Fruit fly (Drosophila melanogaster): Measurements from ENCODE around the gene DIP-epsilon.

Gene DIP-epsilon

DNA sequence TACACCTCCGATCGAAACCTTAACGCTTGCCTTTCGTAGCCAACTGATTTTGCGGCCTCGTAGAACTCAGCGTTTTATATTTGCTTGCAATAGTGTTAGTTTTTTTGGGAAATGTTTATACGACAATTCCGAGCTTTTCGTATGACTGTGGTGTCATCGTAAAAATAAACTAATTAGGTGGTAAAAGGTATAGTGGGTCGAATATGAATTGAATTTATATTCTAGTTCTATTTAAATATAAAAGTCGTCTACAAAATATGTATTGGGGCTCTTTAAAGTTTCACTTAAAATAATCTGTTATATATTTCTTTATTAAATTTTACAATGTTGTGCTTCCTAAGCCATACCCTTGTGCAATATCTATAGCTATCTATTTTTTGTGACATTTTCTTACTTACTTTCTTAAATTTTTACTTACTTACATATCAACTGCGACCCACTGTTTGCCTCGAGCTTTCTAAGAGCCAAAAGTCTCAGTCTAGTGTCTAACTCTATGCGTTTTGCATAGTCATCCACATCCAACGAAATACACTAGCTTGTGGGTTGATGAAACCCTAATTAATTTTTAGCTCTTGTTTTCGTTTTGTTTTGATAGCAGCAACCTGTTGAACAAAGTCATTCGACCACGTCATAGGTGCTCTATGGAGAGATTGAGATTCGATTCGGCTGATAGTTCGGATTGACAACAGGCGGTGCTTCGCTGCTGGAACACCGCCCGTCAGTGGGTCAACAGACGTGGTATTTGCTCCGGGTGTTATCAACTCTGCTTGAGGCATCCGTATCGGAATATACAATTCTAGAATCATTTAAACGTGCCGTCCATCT, 59.9 kb downstream of the DIP-epsilon start, which contains the start of gene CG9498 (continued):
- TF ChIP-seq Gug (GFP tag; IDR thresholded peaks at IDR 0.05): peak; percentile 44; the same call in 1 of the 4 replicates
- TF ChIP-seq CG8944 (GFP tag; optimal IDR thresholded peaks at IDR 0.05): no peak
- TF ChIP-seq oc (tag; optimal IDR thresholded peaks at IDR 0.05): peak; percentile 24
- TF ChIP-seq schlank (tag; optimal IDR thresholded peaks at IDR 0.05): peak; percentile 60
- TF ChIP-seq toy (GFP tag; IDR thresholded peaks at IDR 0.05): peak; percentile 83
- peak; percentile 4 for TF ChIP-seq CG10462 (GFP tag; optimal IDR thresholded peaks at IDR 0.05)
- TF ChIP-seq Lim3 (GFP tag; IDR thresholded peaks at IDR 0.05): no peak; the same call in 1 of the 2 replicates
- 0 out of 2 replicates have a peak, but pooled peaks have one; percentile 13 for TF ChIP-seq onecut (GFP tag; IDR thresholded peaks at IDR 0.05)
- TF ChIP-seq Dref (GFP tag; IDR thresholded peaks at IDR 0.05): no peak
- peak; percentile 55; the same call in 2 of the 3 replicates for TF ChIP-seq croc (GFP tag; conservative IDR thresholded peaks at IDR 0.05)
- no peak for TF ChIP-seq CG3065 (GFP tag; optimal IDR thresholded peaks at IDR 0.05)
- no peak for TF ChIP-seq CG3838 (GFP tag; optimal IDR thresholded peaks at IDR 0.05)
- no peak for TF ChIP-seq gro (GFP tag; optimal IDR thresholded peaks at IDR 0.05)
- TF ChIP-seq Drgx (GFP tag; IDR thresholded peaks at IDR 0.05): no peak
- no peak for TF ChIP-seq crol (GFP tag; IDR thresholded peaks at IDR 0.05)
- no peak for TF ChIP-seq CG2202 (tag; optimal IDR thresholded peaks at IDR 0.05)
- TF ChIP-seq psq (GFP tag; optimal IDR thresholded peaks at IDR 0.05): no peak
- TF ChIP-seq Dip2 (GFP tag; IDR thresholded peaks at IDR 0.05): no peak
- no peak for TF ChIP-seq Mes4 (GFP tag; optimal IDR thresholded peaks at IDR 0.05)
- TF ChIP-seq trh (GFP tag; optimal IDR thresholded peaks at IDR 0.05): no peak
- peak; percentile 72 for TF ChIP-seq lmd (GFP tag; IDR thresholded peaks at IDR 0.05)
- no peak for TF ChIP-seq yki (optimal IDR thresholded peaks at IDR 0.05)
- TF ChIP-seq CG2199 (GFP tag; IDR thresholded peaks at IDR 0.05): no peak
- 0 out of 2 replicates have a peak, but pooled peaks have one; percentile 64 for TF ChIP-seq ham (GFP tag; IDR thresholded peaks at IDR 0.05)
- peak; percentile 91 for TF ChIP-seq HHEX (GFP tag; optimal IDR thresholded peaks at IDR 0.05)
- TF ChIP-seq CrebB (tag; optimal IDR thresholded peaks at IDR 0.05): peak; percentile 41
- peak; percentile 7 for TF ChIP-seq NK7.1 (GFP tag; optimal IDR thresholded peaks at IDR 0.05)
- TF ChIP-seq repo (GFP tag; optimal IDR thresholded peaks at IDR 0.05): no peak
- TF ChIP-seq fd64A (GFP tag; optimal IDR thresholded peaks at IDR 0.05): no peak
- TF ChIP-seq CG14860 (GFP tag; IDR thresholded peaks at IDR 0.05; ENCODE audit: partially characterized antibody): no peak; the same call in 2 of the 3 replicates
- TF ChIP-seq CG34376 (GFP tag; optimal IDR thresholded peaks at IDR 0.05): peak; percentile 58
- TF ChIP-seq bab2 (GFP tag; optimal IDR thresholded peaks at IDR 0.05): no peak
- peak; percentile 81 for TF ChIP-seq org-1 (GFP tag; optimal IDR thresholded peaks at IDR 0.05)
- no peak for TF ChIP-seq pum (GFP tag; optimal IDR thresholded peaks at IDR 0.05)
- no peak for TF ChIP-seq CG30431 (GFP tag; optimal IDR thresholded peaks at IDR 0.05)
- peak; percentile 21 for TF ChIP-seq Hmx (GFP tag; optimal IDR thresholded peaks at IDR 0.05)
- no peak for TF ChIP-seq br (optimal IDR thresholded peaks at IDR 0.05)
- TF ChIP-seq crc (GFP tag; optimal IDR thresholded peaks at IDR 0.05): no peak
- TF ChIP-seq Lhr (GFP tag; optimal IDR thresholded peaks at IDR 0.05): no peak
- TF ChIP-seq CG12391 (tag; optimal IDR thresholded peaks at IDR 0.05): peak; percentile 86
- peak; percentile 82 for TF ChIP-seq CG31224 (GFP tag; IDR thresholded peaks at IDR 0.05)
- TF ChIP-seq CG7745 (tag; optimal IDR thresholded peaks at IDR 0.05): no peak
- TF ChIP-seq CG17829 (tag; optimal IDR thresholded peaks at IDR 0.05): peak; percentile 82
- no peak for TF ChIP-seq dmrt11E (tag; optimal IDR thresholded peaks at IDR 0.05)
- TF ChIP-seq CG11456 (GFP tag; IDR thresholded peaks at IDR 0.05): no peak
- TF ChIP-seq pzg (GFP tag; optimal IDR thresholded peaks at IDR 0.05): peak; percentile 1
- peak; percentile 78 for TF ChIP-seq odd (GFP tag; optimal IDR thresholded peaks at IDR 0.05)
- TF ChIP-seq CG33213 (GFP tag; optimal IDR thresholded peaks at IDR 0.05): no peak
- peak; percentile 61; the same call in 2 of the 3 replicates for TF ChIP-seq CG14050 (GFP tag; IDR thresholded peaks at IDR 0.05)
- no peak for TF ChIP-seq en (GFP tag; optimal IDR thresholded peaks at IDR 0.05)
- no peak for TF ChIP-seq emc (GFP tag; optimal IDR thresholded peaks at IDR 0.05)
